Fruit fly (Drosophila melanogaster) whole organism, wandering third instar larva: Measurements from ENCODE around the gene CCT2.

Experiments
- Abd-B ChIP-seq: fragments of >200 bp; optimal IDR thresholded peaks from 2 replicates; lab custom pipeline; 2017; ENCODE audit warnings: missing biosample characterization, missing genetic modification characterization
- CG32264 ChIP-seq: fragments of 200-800 bp; sonication (Bioruptor generic); optimal IDR thresholded peaks from 2 replicates; lab custom pipeline; 2016; ENCODE audit warnings: missing biosample characterization, missing genetic modification characterization
- CG9705 ChIP-seq: fragments of 200-800 bp; sonication (Bioruptor generic); optimal IDR thresholded peaks from 2 replicates; lab custom pipeline; 2018; ENCODE audit warnings: missing biosample characterization, mild to moderate bottlenecking, missing genetic modification characterization
- CrebA ChIP-seq: fragments of 200-800 bp; sonication (Bioruptor generic); optimal IDR thresholded peaks from 2 replicates; lab custom pipeline; 2016; ENCODE audit warnings: missing biosample characterization, mild to moderate bottlenecking, missing genetic modification characterization, borderline replicate concordance
- Dfd ChIP-seq: fragments of >200 bp; optimal IDR thresholded peaks from 2 replicates; lab custom pipeline; 2017; ENCODE audit warnings: missing biosample characterization, missing genetic modification characterization
- Dif ChIP-seq: fragments of 200-275, 200-300 bp; sonication (Bioruptor generic); optimal IDR thresholded peaks from 2 replicates; lab custom pipeline; 2018; ENCODE audit warnings: missing biosample characterization, missing genetic modification characterization; ENCODE audit not compliant: partially characterized antibody
- GATAd ChIP-seq: sonication (Bioruptor generic); optimal IDR thresholded peaks from 2 replicates; lab custom pipeline; 2016; ENCODE audit warnings: missing biosample characterization, missing genetic modification characterization
- HLH106 ChIP-seq: fragments of 200-800 bp; optimal IDR thresholded peaks from 3 replicates; lab custom pipeline; 2019; ENCODE audit warnings: missing biosample characterization, mild to moderate bottlenecking, missing genetic modification characterization, moderate library complexity
- Hnf4 ChIP-seq: fragments of 200-800 bp; sonication (Bioruptor generic); optimal IDR thresholded peaks from 2 replicates; lab custom pipeline; 2016; ENCODE audit warnings: missing biosample characterization, mild to moderate bottlenecking, missing genetic modification characterization
- Hr78 ChIP-seq: fragments of >200 bp; optimal IDR thresholded peaks from 2 replicates; lab custom pipeline; 2017; ENCODE audit warnings: missing biosample characterization, missing genetic modification characterization
- Hr83 ChIP-seq: fragments of 200-300 bp; sonication (Bioruptor generic); optimal IDR thresholded peaks from 2 replicates; lab custom pipeline; 2016; ENCODE audit warnings: missing biosample characterization, mild to moderate bottlenecking, missing genetic modification characterization, moderate library complexity; ENCODE audit not compliant: poor library complexity, severe bottlenecking
- Jra ChIP-seq: sonication (Bioruptor generic); optimal IDR thresholded peaks from 2 replicates; lab custom pipeline; 2016; ENCODE audit warnings: missing biosample characterization, missing genetic modification characterization
- Mio ChIP-seq: sonication (Bioruptor generic); optimal IDR thresholded peaks from 2 replicates; lab custom pipeline; 2016; ENCODE audit warnings: missing biosample characterization, missing genetic modification characterization
- Myc ChIP-seq: fragments of >200 bp; optimal IDR thresholded peaks from 2 replicates; lab custom pipeline; 2017
- N ChIP-seq: fragments of >200 bp; optimal IDR thresholded peaks from 2 replicates; lab custom pipeline; 2018; ENCODE audit warnings: missing biosample characterization, missing external identifiers, missing genetic modification characterization
- OdsH ChIP-seq: fragments of 200-800 bp; sonication (Bioruptor generic); optimal IDR thresholded peaks from 2 replicates; lab custom pipeline; 2016; ENCODE audit warnings: missing biosample characterization, mild to moderate bottlenecking, missing genetic modification characterization
- Rel ChIP-seq, 2 experiments: fragments of 200-800 bp; sonication (Bioruptor generic) in 1 of 2; optimal IDR thresholded peaks; 2 replicates in 1 of 2; 3 replicates in 1 of 2; lab custom pipeline; 2016 to 2019; ENCODE audit warnings: mild to moderate bottlenecking in 2 of 2, missing biosample characterization in 2 of 2, missing genetic modification characterization in 2 of 2, moderate library complexity in 1 of 2
- Sp1 ChIP-seq: fragments of 200-800 bp; sonication (Bioruptor generic); optimal IDR thresholded peaks from 3 replicates; lab custom pipeline; 2019; ENCODE audit warnings: missing biosample characterization, mild to moderate bottlenecking, missing genetic modification characterization, moderate library complexity
- Vsx2 ChIP-seq: fragments of 200-300, 225-300 bp; sonication (Bioruptor generic); optimal IDR thresholded peaks from 2 replicates; lab custom pipeline; 2018; ENCODE audit warnings: missing biosample characterization, missing genetic modification characterization; ENCODE audit not compliant: partially characterized antibody
- br ChIP-seq: fragments of 200-800 bp; sonication (Bioruptor generic); optimal IDR thresholded peaks from 2 replicates; lab custom pipeline; 2016; ENCODE audit warnings: missing biosample characterization, missing genetic modification characterization
- brk ChIP-seq: fragments of 200-800 bp; sonication (Bioruptor generic); optimal IDR thresholded peaks from 2 replicates; lab custom pipeline; 2016; ENCODE audit warnings: missing biosample characterization, mild to moderate bottlenecking, missing genetic modification characterization
- dl ChIP-seq, 2 experiments: fragments of 175-275, 200-275 bp in 1 of 2; fragments of 200-275 bp in 1 of 2; sonication (Bioruptor generic); optimal IDR thresholded peaks; lab custom pipeline; 2018; ENCODE audit warnings: mild to moderate bottlenecking in 2 of 2, missing biosample characterization in 2 of 2, missing genetic modification characterization in 2 of 2, moderate library complexity in 2 of 2; ENCODE audit not compliant: partially characterized antibody in 2 of 2, insufficient read depth in 1 of 2
- dmrt93B ChIP-seq: fragments of 200-800 bp; sonication (Bioruptor generic); optimal IDR thresholded peaks from 2 replicates; lab custom pipeline; 2018; ENCODE audit warnings: missing biosample characterization, mild to moderate bottlenecking, missing genetic modification characterization
- dsf ChIP-seq: sonication (Bioruptor generic); optimal IDR thresholded peaks from 2 replicates; lab custom pipeline; 2016; ENCODE audit warnings: missing biosample characterization, missing genetic modification characterization, borderline replicate concordance
- ey ChIP-seq: fragments of 200-800 bp; sonication (Bioruptor generic); optimal IDR thresholded peaks from 2 replicates; lab custom pipeline; 2016; ENCODE audit warnings: missing biosample characterization, missing genetic modification characterization
- foxo ChIP-seq, 2 experiments: fragments of 200-800 bp; sonication (Bioruptor generic); optimal IDR thresholded peaks; 2 replicates in 1 of 2; 3 replicates in 1 of 2; lab custom pipeline; 2016 to 2017; ENCODE audit warnings: missing biosample characterization in 2 of 2, missing genetic modification characterization in 2 of 2
- fru ChIP-seq: fragments of 200-800 bp; sonication (Bioruptor generic); optimal IDR thresholded peaks from 3 replicates; lab custom pipeline; 2016; ENCODE audit warnings: missing biosample characterization, mild to moderate bottlenecking, missing genetic modification characterization
- h ChIP-seq: fragments of 200-800 bp; sonication (Bioruptor generic); optimal IDR thresholded peaks from 3 replicates; lab custom pipeline; 2016; ENCODE audit warnings: missing biosample characterization, mild to moderate bottlenecking, missing genetic modification characterization
- jim ChIP-seq: fragments of 175-275, 200-325 bp; sonication (Bioruptor generic); optimal IDR thresholded peaks from 2 replicates; lab custom pipeline; 2016; ENCODE audit warnings: missing biosample characterization, mild to moderate bottlenecking, missing genetic modification characterization
- lola ChIP-seq: fragments of >200 bp; optimal IDR thresholded peaks from 2 replicates; lab custom pipeline; 2017; ENCODE audit warnings: missing biosample characterization, missing genetic modification characterization
- pan ChIP-seq: fragments of >200 bp; optimal IDR thresholded peaks from 2 replicates; lab custom pipeline; 2017
- psq ChIP-seq: fragments of 200-800 bp; sonication (Bioruptor generic); optimal IDR thresholded peaks from 3 replicates; lab custom pipeline; 2017; ENCODE audit warnings: missing biosample characterization, mild to moderate bottlenecking, missing genetic modification characterization, moderate library complexity
- rgr ChIP-seq: fragments of 200-800 bp; sonication (Bioruptor generic); optimal IDR thresholded peaks from 3 replicates; lab custom pipeline; 2016; ENCODE audit warnings: missing biosample characterization, mild to moderate bottlenecking, missing genetic modification characterization
- sage ChIP-seq: fragments of 200-800 bp; sonication (Bioruptor generic); optimal IDR thresholded peaks from 2 replicates; lab custom pipeline; 2016; ENCODE audit warnings: missing biosample characterization, mild to moderate bottlenecking, missing genetic modification characterization
- sv ChIP-seq: fragments of 200-800 bp; sonication (Bioruptor generic); optimal IDR thresholded peaks from 3 replicates; lab custom pipeline; 2016; ENCODE audit warnings: missing biosample characterization, missing genetic modification characterization
- tai ChIP-seq: sonication (Bioruptor generic); optimal IDR thresholded peaks from 2 replicates; lab custom pipeline; 2016; ENCODE audit warnings: missing biosample characterization, missing genetic modification characterization
- usp ChIP-seq: fragments of >200 bp; optimal IDR thresholded peaks from 2 replicates; lab custom pipeline; 2017; ENCODE audit warnings: missing biosample characterization, missing genetic modification characterization
- woc ChIP-seq: sonication (Bioruptor generic); optimal IDR thresholded peaks from 2 replicates; lab custom pipeline; 2016; ENCODE audit warnings: missing biosample characterization, mild to moderate bottlenecking, missing genetic modification characterization

The CCT2 gene

dm6 chrX:9078263-9078662, 11.1 kb upstream of the CCT2 start, which contains the start of gene CG44325:
TSS of gene CG44325 (minus strand) at chrX:9078499.
- TF ChIP-seq ey: no peak
- TF ChIP-seq Dif (GFP tag; lab: Kevin White, UChicago): peak; percentile 59
- TF ChIP-seq Abd-B (GFP tag; lab: Kevin White, UChicago): no peak
- TF ChIP-seq Vsx2 (GFP tag; lab: Kevin White, UChicago): no peak
- TF ChIP-seq dmrt93B (GFP tag; lab: Kevin White, UChicago): no peak
- TF ChIP-seq sv (GFP tag; lab: Kevin White, UChicago): no peak
- TF ChIP-seq CG32264 (GFP tag; lab: Kevin White, UChicago): no peak
- no peak for TF ChIP-seq dl (GFP tag; optimal IDR thresholded peaks at IDR 0.05; lab: Kevin White, UChicago; ENCODE audit: insufficient read depth in 1 of 2, partially characterized antibody in 2 of 2)
- TF ChIP-seq pan (lab: Kevin White, UChicago): no peak
- TF ChIP-seq woc (GFP tag; lab: Kevin White, UChicago): no peak
- no peak for TF ChIP-seq psq (GFP tag; lab: Kevin White, UChicago)
- TF ChIP-seq usp (GFP tag; lab: Kevin White, UChicago): no peak
- no peak for TF ChIP-seq sage (GFP tag; lab: Kevin White, UChicago)
- no peak for TF ChIP-seq CG9705 (GFP tag; lab: Kevin White, UChicago)
- TF ChIP-seq br (GFP tag; lab: Kevin White, UChicago): peak; percentile 29
- TF ChIP-seq Hr78 (GFP tag; lab: Kevin White, UChicago): no peak
- TF ChIP-seq Rel (GFP tag; optimal IDR thresholded peaks at IDR 0.05; lab: Kevin White, UChicago): no peak
- TF ChIP-seq Rel (tag; optimal IDR thresholded peaks at IDR 0.05; lab: Kevin White, UChicago): peak; percentile 42
- TF ChIP-seq Mio (GFP tag; lab: Kevin White, UChicago): no peak
- no peak for TF ChIP-seq OdsH (GFP tag; lab: Kevin White, UChicago)
- TF ChIP-seq tai (GFP tag; lab: Kevin White, UChicago): no peak
- TF ChIP-seq Sp1: peak; percentile 43
- TF ChIP-seq Myc (lab: Kevin White, UChicago): no peak
- no peak for TF ChIP-seq foxo (GFP tag; optimal IDR thresholded peaks at IDR 0.05; lab: Kevin White, UChicago)
- TF ChIP-seq N (GFP tag; lab: Kevin White, UChicago): no peak
- TF ChIP-seq dsf (GFP tag; lab: Kevin White, UChicago): no peak
- no peak for TF ChIP-seq Dfd
- TF ChIP-seq rgr (GFP tag; lab: Kevin White, UChicago): peak; percentile 40
- peak; percentile 23 for TF ChIP-seq Jra (GFP tag; lab: Kevin White, UChicago)
- no peak for TF ChIP-seq jim (GFP tag; lab: Kevin White, UChicago)
- no peak for TF ChIP-seq CrebA (GFP tag; lab: Kevin White, UChicago)
- no peak for TF ChIP-seq Hnf4 (GFP tag; lab: Kevin White, UChicago)
- peak; percentile 56 for TF ChIP-seq Hr83 (GFP tag; lab: Kevin White, UChicago)
- TF ChIP-seq HLH106 (tag; lab: Kevin White, UChicago): peak; percentile 9
- TF ChIP-seq h (GFP tag; lab: Kevin White, UChicago): peak; percentile 52
- no peak for TF ChIP-seq GATAd (GFP tag; lab: Kevin White, UChicago)
- TF ChIP-seq fru (GFP tag; lab: Kevin White, UChicago): peak; percentile 39
- no peak for TF ChIP-seq brk (GFP tag; lab: Kevin White, UChicago)
- no peak for TF ChIP-seq lola (GFP tag; lab: Kevin White, UChicago)

- TF ChIP-seq OdsH (GFP tag; lab: Kevin White, UChicago) (peak; percentile 67), CG32264 (GFP tag; lab: Kevin White, UChicago) (peak; percentile 26), Myc (lab: Kevin White, UChicago) (no peak), ey (peak; percentile 52), CG9705 (GFP tag; lab: Kevin White, UChicago) (peak; percentile 34), HLH106 (tag; lab: Kevin White, UChicago) (peak; percentile 80), Hnf4 (GFP tag; lab: Kevin White, UChicago) (peak; percentile 76), foxo (GFP tag; optimal IDR thresholded peaks at IDR 0.05; lab: Kevin White, UChicago) (peak in 1 of 2 experiments; percentile 86), dl (GFP tag; optimal IDR thresholded peaks at IDR 0.05; lab: Kevin White, UChicago; ENCODE audit: insufficient read depth in 1 of 2, partially characterized antibody in 2 of 2) (no peak), fru (GFP tag; lab: Kevin White, UChicago) (peak; percentile 76), Vsx2 (GFP tag; lab: Kevin White, UChicago) (no peak), Hr78 (GFP tag; lab: Kevin White, UChicago) (no peak), br (GFP tag; lab: Kevin White, UChicago) (peak; percentile 49), Jra (GFP tag; lab: Kevin White, UChicago) (peak; percentile 6), psq (GFP tag; lab: Kevin White, UChicago) (peak; percentile 60), tai (GFP tag; lab: Kevin White, UChicago) (no peak), woc (GFP tag; lab: Kevin White, UChicago) (peak; percentile 57), sv (GFP tag; lab: Kevin White, UChicago) (peak; percentile 57), Hr83 (GFP tag; lab: Kevin White, UChicago) (no peak), lola (GFP tag; lab: Kevin White, UChicago) (no peak), Sp1 (peak; percentile 69), dsf (GFP tag; lab: Kevin White, UChicago) (peak; percentile 28), GATAd (GFP tag; lab: Kevin White, UChicago) (no peak), N (GFP tag; lab: Kevin White, UChicago) (no peak), Mio (GFP tag; lab: Kevin White, UChicago) (no peak), Rel (GFP tag; optimal IDR thresholded peaks at IDR 0.05; lab: Kevin White, UChicago) (no peak), Rel (tag; optimal IDR thresholded peaks at IDR 0.05; lab: Kevin White, UChicago) (peak; percentile 41), pan (lab: Kevin White, UChicago) (no peak), jim (GFP tag; lab: Kevin White, UChicago) (no peak), rgr (GFP tag; lab: Kevin White, UChicago) (peak; percentile 78), usp (GFP tag; lab: Kevin White, UChicago) (no peak), Dif (GFP tag; lab: Kevin White, UChicago) (no peak), h (GFP tag; lab: Kevin White, UChicago) (peak; percentile 78), Abd-B (GFP tag; lab: Kevin White, UChicago) (no peak), dmrt93B (GFP tag; lab: Kevin White, UChicago) (peak; percentile 32), CrebA (GFP tag; lab: Kevin White, UChicago) (no peak), sage (GFP tag; lab: Kevin White, UChicago) (peak; percentile 70), Dfd (no peak), brk (GFP tag; lab: Kevin White, UChicago) (no peak)
These were observed 8.4 kb upstream of the CCT2 start, which contains the start of the genes CG7246 and HP1b for dm6 chrX:9080962-9081361. TSS of gene CG7246 (minus strand) at chrX:9081057. TSS of gene HP1b (plus strand) at chrX:9081063.
